Fruit fly (Drosophila melanogaster) whole organism, embryonic: ENCODE results near the gene CG42819.

ENCODE experiments used
- Blimp-1 ChIP-seq: fragments of 200-800 bp; sonication (Bioruptor generic); optimal IDR thresholded peaks from 3 replicates; lab custom pipeline; 2018; ENCODE audit warnings: missing biosample characterization, missing genetic modification characterization, mild to moderate bottlenecking, moderate library complexity, missing genetic modification reagents
- CG11085 ChIP-seq: fragments of 200-800 bp; sonication (Bioruptor generic); IDR thresholded peaks from 2 replicates; pipeline ENCODE4 v1.3.6; 2022; ENCODE audit warnings: missing biosample characterization, missing genetic modification characterization
- CG12155 ChIP-seq: fragments of 200-800 bp; sonication (Bioruptor generic); optimal IDR thresholded peaks from 3 replicates; lab custom pipeline; 2016; ENCODE audit warnings: missing biosample characterization, missing genetic modification characterization
- CG1233 ChIP-seq: fragments of 200-800 bp; sonication (Bioruptor generic); optimal IDR thresholded peaks from 4 replicates; lab custom pipeline; 2018; ENCODE audit warnings: missing biosample characterization, mild to moderate bottlenecking, missing genetic modification characterization
- CG13123 ChIP-seq: fragments of 200-800 bp; sonication (Bioruptor generic); optimal IDR thresholded peaks from 2 replicates; lab custom pipeline; 2016; ENCODE audit warnings: missing biosample characterization, missing genetic modification characterization
- CG14710 ChIP-seq: fragments of 200-800 bp; sonication (Bioruptor generic); optimal IDR thresholded peaks from 3 replicates; lab custom pipeline; 2019; ENCODE audit warnings: missing biosample characterization, mild to moderate bottlenecking, missing genetic modification characterization, moderate library complexity
- CG15073 ChIP-seq: fragments of 200-800 bp; sonication (Bioruptor generic); optimal IDR thresholded peaks from 2 replicates; lab custom pipeline; 2016; ENCODE audit warnings: missing biosample characterization, missing genetic modification characterization
- CG15514 ChIP-seq: fragments of 200-800 bp; sonication (Bioruptor generic); optimal IDR thresholded peaks from 3 replicates; lab custom pipeline; 2017; ENCODE audit warnings: missing biosample characterization, missing genetic modification characterization, mild to moderate bottlenecking, moderate library complexity, missing genetic modification reagents
- CG17802 ChIP-seq: fragments of 200-800 bp; sonication (Bioruptor generic); optimal IDR thresholded peaks from 2 replicates; lab custom pipeline; 2018; ENCODE audit warnings: missing biosample characterization, mild to moderate bottlenecking, missing genetic modification characterization, moderate library complexity
- CG18599 ChIP-seq: fragments of 200-800 bp; sonication (Bioruptor generic); optimal IDR thresholded peaks from 3 replicates; lab custom pipeline; 2017; ENCODE audit warnings: missing biosample characterization, missing genetic modification characterization, mild to moderate bottlenecking, moderate library complexity, missing genetic modification reagents
- CG2712 ChIP-seq: fragments of 200-800 bp; optimal IDR thresholded peaks from 3 replicates; lab custom pipeline; 2019; ENCODE audit warnings: missing biosample characterization, mild to moderate bottlenecking, missing genetic modification characterization, moderate library complexity
- CG31441 ChIP-seq: fragments of 200-800 bp; sonication (Bioruptor generic); IDR thresholded peaks from 2 replicates; pipeline ENCODE4 v1.3.6; 2022; ENCODE audit warnings: missing biosample characterization, missing genetic modification characterization
- CG9876 ChIP-seq: fragments of 200-800 bp; sonication (Bioruptor generic); optimal IDR thresholded peaks from 2 replicates; lab custom pipeline; 2016; ENCODE audit warnings: missing biosample characterization, missing genetic modification characterization
- CHES-1-like ChIP-seq: fragments of 200-800 bp; sonication (Bioruptor generic); optimal IDR thresholded peaks from 2 replicates; lab custom pipeline; 2016; ENCODE audit warnings: missing biosample characterization, missing genetic modification characterization
- D19A ChIP-seq: fragments of 200-800 bp; optimal IDR thresholded peaks from 3 replicates; lab custom pipeline; 2019; ENCODE audit warnings: missing biosample characterization, mild to moderate bottlenecking, missing genetic modification characterization, moderate library complexity
- Dfd ChIP-seq, 2 experiments: fragments of >200 bp; optimal IDR thresholded peaks; 2 replicates each; lab custom pipeline; 2017; ENCODE audit warnings: missing biosample characterization in 2 of 2, missing genetic modification characterization in 2 of 2
- Dll ChIP-seq: fragments of 200-800 bp; sonication (Bioruptor generic); IDR thresholded peaks from 4 replicates; pipeline ENCODE4 v1.3.6; 2022; ENCODE audit warnings: missing biosample characterization, missing genetic modification characterization; ENCODE audit not compliant: partially characterized antibody
- HLH3B ChIP-seq: fragments of 200-800 bp; sonication (Bioruptor generic); IDR thresholded peaks from 2 replicates; pipeline ENCODE4 v1.3.6; 2022; ENCODE audit warnings: missing biosample characterization, missing genetic modification characterization
- HLHmδ ChIP-seq: fragments of 200-800 bp; sonication (Bioruptor generic); optimal IDR thresholded peaks from 2 replicates; lab custom pipeline; 2018; ENCODE audit warnings: missing biosample characterization, mild to moderate bottlenecking, missing genetic modification characterization, moderate library complexity
- Hr3 ChIP-seq: fragments of 200-800 bp; sonication (Bioruptor generic); optimal IDR thresholded peaks from 3 replicates; lab custom pipeline; 2016; ENCODE audit warnings: missing biosample characterization, missing genetic modification characterization
- Opbp ChIP-seq: fragments of 200-800 bp; sonication (Bioruptor generic); IDR thresholded peaks from 3 replicates; pipeline ENCODE4 v1.3.6; 2022; ENCODE audit warnings: missing biosample characterization, missing genetic modification characterization; ENCODE audit not compliant: partially characterized antibody
- Rfx ChIP-seq: fragments of 200-800 bp; sonication (Bioruptor generic); IDR thresholded peaks from 2 replicates; pipeline ENCODE4 v1.3.6; 2022; ENCODE audit warnings: missing biosample characterization, missing genetic modification characterization
- Sry-β ChIP-seq: fragments of 200-800 bp; sonication (Bioruptor generic); optimal IDR thresholded peaks from 2 replicates; lab custom pipeline; 2018; ENCODE audit warnings: missing biosample characterization, mild to moderate bottlenecking, missing genetic modification characterization, moderate library complexity
- Trl ChIP-seq, 3 experiments: fragments of >200 bp in 2 of 3; fragments of 200-800 bp in 1 of 3; sonication (Bioruptor generic) in 1 of 3; optimal IDR thresholded peaks; 2 replicates in 1 of 3; 3 replicates in 2 of 3; lab custom pipeline; 2016 to 2017; ENCODE audit warnings: missing biosample characterization in 1 of 3, missing genetic modification characterization in 1 of 3
- amos ChIP-seq: fragments of 200-800 bp; sonication (Bioruptor generic); IDR thresholded peaks from 2 replicates; pipeline ENCODE4 v1.3.6; 2022; ENCODE audit warnings: missing biosample characterization, missing genetic modification characterization; ENCODE audit not compliant: partially characterized antibody
- ato ChIP-seq: fragments of 200-800 bp; sonication (Bioruptor generic); IDR thresholded peaks from 2 replicates; pipeline ENCODE4 v1.3.6; 2022; ENCODE audit warnings: missing biosample characterization, missing genetic modification characterization; ENCODE audit not compliant: partially characterized antibody
- bowl ChIP-seq: fragments of 200-800 bp; sonication (Bioruptor generic); IDR thresholded peaks from 2 replicates; pipeline ENCODE4 v1.3.6; 2022; ENCODE audit warnings: missing biosample characterization, missing genetic modification characterization
- bsh ChIP-seq, 2 experiments: fragments of 200-800 bp; sonication (Bioruptor generic); optimal IDR thresholded peaks; 2 replicates each; lab custom pipeline; 2017 to 2018; ENCODE audit warnings: mild to moderate bottlenecking in 2 of 2, missing biosample characterization in 2 of 2, missing genetic modification characterization in 2 of 2, moderate library complexity in 1 of 2
- cas ChIP-seq: fragments of 200-800 bp; sonication (Bioruptor generic); IDR thresholded peaks from 2 replicates; pipeline ENCODE4 v1.3.6; 2022; ENCODE audit warnings: missing biosample characterization, missing genetic modification characterization
- crol ChIP-seq: fragments of 200-800 bp; sonication (Bioruptor generic); IDR thresholded peaks from 2 replicates; pipeline ENCODE4 v1.3.6; 2022; ENCODE audit warnings: missing biosample characterization, missing genetic modification characterization
- dmrt99B ChIP-seq: fragments of 200-800 bp; sonication (Bioruptor generic); optimal IDR thresholded peaks from 2 replicates; lab custom pipeline; 2018; ENCODE audit warnings: missing biosample characterization, mild to moderate bottlenecking, missing genetic modification characterization, moderate library complexity
- gcm ChIP-seq: fragments of 200-800 bp; sonication (Bioruptor generic); optimal IDR thresholded peaks from 2 replicates; lab custom pipeline; 2019; ENCODE audit warnings: missing biosample characterization, mild to moderate bottlenecking, missing genetic modification characterization, moderate library complexity
- grau ChIP-seq: fragments of 200-800 bp; optimal IDR thresholded peaks from 3 replicates; lab custom pipeline; 2019; ENCODE audit warnings: missing biosample characterization, mild to moderate bottlenecking, missing genetic modification characterization, moderate library complexity
- hth ChIP-seq: fragments of >200 bp; optimal IDR thresholded peaks from 2 replicates; lab custom pipeline; 2017; ENCODE audit warnings: inconsistent platforms
- nom ChIP-seq: fragments of 200-800 bp; sonication (Bioruptor generic); optimal IDR thresholded peaks from 2 replicates; lab custom pipeline; 2017; ENCODE audit warnings: missing biosample characterization, missing genetic modification characterization, mild to moderate bottlenecking, moderate library complexity, missing genetic modification reagents
- otp ChIP-seq: fragments of 200-800 bp; sonication (Bioruptor generic); IDR thresholded peaks from 3 replicates; pipeline ENCODE4, ENCODE4 v1.3.6; 2022; ENCODE audit warnings: missing biosample characterization, missing genetic modification characterization
- pan ChIP-seq, 4 experiments: fragments of >200 bp in 3 of 4; fragments of 200-800 bp in 1 of 4; sonication (Bioruptor generic) in 1 of 4; optimal IDR thresholded peaks in 3 of 4; IDR thresholded peaks in 1 of 4; 2 replicates each; pipeline versions ENCODE4 v1.3.6 to Lab custom; 2017 to 2022; ENCODE audit warnings: missing biosample characterization in 2 of 4, missing genetic modification characterization in 2 of 4, mixed read lengths in 1 of 4
- row ChIP-seq: fragments of 200-800 bp; sonication (Bioruptor generic); IDR thresholded peaks from 3 replicates; pipeline ENCODE4 v1.3.6; 2022; ENCODE audit warnings: missing biosample characterization, missing genetic modification characterization
- sd ChIP-seq: fragments of 200-800 bp; sonication (Bioruptor generic); optimal IDR thresholded peaks from 3 replicates; lab custom pipeline; 2018; ENCODE audit warnings: missing biosample characterization, mild to moderate bottlenecking, missing genetic modification characterization, moderate library complexity
- sens-2 ChIP-seq: fragments of 200-800 bp; sonication (Bioruptor generic); IDR thresholded peaks from 2 replicates; pipeline ENCODE4 v1.3.6; 2022; ENCODE audit warnings: missing biosample characterization, missing genetic modification characterization
- sr ChIP-seq: fragments of 200-800 bp; sonication (Bioruptor generic); IDR thresholded peaks from 3 replicates; pipeline ENCODE4 v1.3.6; 2022; ENCODE audit warnings: missing biosample characterization, missing genetic modification characterization
- tup ChIP-seq: fragments of 200-800 bp; sonication (Bioruptor generic); optimal IDR thresholded peaks from 2 replicates; lab custom pipeline; 2016; ENCODE audit warnings: missing biosample characterization, mild to moderate bottlenecking, missing genetic modification characterization, moderate library complexity

The CG42819 gene

dm6 chr2L:8414887-8415883, 26.1 kb upstream of the CG42819 start, which contains the start of the genes CG13398 and Akap200 (continued):
- peak; percentile 56 for TF ChIP-seq CG2712
- no peak for TF ChIP-seq otp (GFP tag; lab: Robert Waterston, UW)
- TF ChIP-seq CG12155 (GFP tag; lab: Kevin White, UChicago) = peak; percentile 37

dm6 chr2L:8411530-8411929, 22.4 kb upstream of the CG42819 start, which contains the start of gene Naglu:
TSS of gene Naglu (minus strand) at chr2L:8411868.
- TF ChIP-seq D19A (tag; lab: Kevin White, UChicago) = peak; percentile 86
- TF ChIP-seq CG14710 (tag; lab: Kevin White, UChicago) = peak; percentile 10
- peak; percentile 38 for TF ChIP-seq CG17802 (tag; lab: Kevin White, UChicago)
- peak in 1 of 2 experiments; percentile 52 for TF ChIP-seq Trl (optimal IDR thresholded peaks at IDR 0.05; lab: Kevin White, UChicago)
- TF ChIP-seq Trl (GFP tag; optimal IDR thresholded peaks at IDR 0.05; lab: Kevin White, UChicago) = no peak
- no peak for TF ChIP-seq Opbp
- no peak for TF ChIP-seq sd (tag; lab: Kevin White, UChicago)
- 0 out of 2 replicates have a peak, but pooled peaks have one; percentile 9 for TF ChIP-seq crol
- TF ChIP-seq row = 0 out of 3 replicates have a peak, but pooled peaks have one; percentile 10
- 0 out of 2 replicates have a peak, but pooled peaks have one; percentile 17 for TF ChIP-seq cas (GFP tag; lab: Robert Waterston, UW)
- TF ChIP-seq ato = peak; percentile 46; the same call in 1 of the 2 replicates
- TF ChIP-seq CHES-1-like (GFP tag; lab: Kevin White, UChicago) = no peak
- TF ChIP-seq pan (optimal IDR thresholded peaks at IDR 0.05; lab: Kevin White, UChicago) = no peak
- TF ChIP-seq pan (GFP tag; optimal IDR thresholded peaks at IDR 0.05 in 1 of 2, IDR thresholded peaks at IDR 0.05 in 1 of 2) = no peak
- TF ChIP-seq nom (GFP tag; lab: Kevin White, UChicago) = peak; percentile 43
- TF ChIP-seq CG31441 (GFP tag; lab: Robert Waterston, UW) = no peak
- TF ChIP-seq gcm (GFP tag; lab: Kevin White, UChicago) = no peak
- TF ChIP-seq HLHmδ (GFP tag; lab: Kevin White, UChicago) = peak; percentile 46
- 0 out of 2 replicates have a peak, but pooled peaks have one; percentile 14 for TF ChIP-seq HLH3B
- no peak for TF ChIP-seq sens-2
- peak in 1 of 2 experiments; percentile 12 for TF ChIP-seq bsh (GFP tag; optimal IDR thresholded peaks at IDR 0.05; lab: Kevin White, UChicago)
- peak; percentile 60 for TF ChIP-seq Blimp-1 (GFP tag; lab: Kevin White, UChicago)
- no peak for TF ChIP-seq Dfd (GFP tag; optimal IDR thresholded peaks at IDR 0.05; lab: Kevin White, UChicago)
- TF ChIP-seq tup = no peak
- TF ChIP-seq Rfx (GFP tag; lab: Robert Waterston, UW) = 0 out of 2 replicates have a peak, but pooled peaks have one; percentile 6
- TF ChIP-seq CG13123 = no peak
- TF ChIP-seq CG9876 (GFP tag; lab: Kevin White, UChicago) = no peak

DNA sequence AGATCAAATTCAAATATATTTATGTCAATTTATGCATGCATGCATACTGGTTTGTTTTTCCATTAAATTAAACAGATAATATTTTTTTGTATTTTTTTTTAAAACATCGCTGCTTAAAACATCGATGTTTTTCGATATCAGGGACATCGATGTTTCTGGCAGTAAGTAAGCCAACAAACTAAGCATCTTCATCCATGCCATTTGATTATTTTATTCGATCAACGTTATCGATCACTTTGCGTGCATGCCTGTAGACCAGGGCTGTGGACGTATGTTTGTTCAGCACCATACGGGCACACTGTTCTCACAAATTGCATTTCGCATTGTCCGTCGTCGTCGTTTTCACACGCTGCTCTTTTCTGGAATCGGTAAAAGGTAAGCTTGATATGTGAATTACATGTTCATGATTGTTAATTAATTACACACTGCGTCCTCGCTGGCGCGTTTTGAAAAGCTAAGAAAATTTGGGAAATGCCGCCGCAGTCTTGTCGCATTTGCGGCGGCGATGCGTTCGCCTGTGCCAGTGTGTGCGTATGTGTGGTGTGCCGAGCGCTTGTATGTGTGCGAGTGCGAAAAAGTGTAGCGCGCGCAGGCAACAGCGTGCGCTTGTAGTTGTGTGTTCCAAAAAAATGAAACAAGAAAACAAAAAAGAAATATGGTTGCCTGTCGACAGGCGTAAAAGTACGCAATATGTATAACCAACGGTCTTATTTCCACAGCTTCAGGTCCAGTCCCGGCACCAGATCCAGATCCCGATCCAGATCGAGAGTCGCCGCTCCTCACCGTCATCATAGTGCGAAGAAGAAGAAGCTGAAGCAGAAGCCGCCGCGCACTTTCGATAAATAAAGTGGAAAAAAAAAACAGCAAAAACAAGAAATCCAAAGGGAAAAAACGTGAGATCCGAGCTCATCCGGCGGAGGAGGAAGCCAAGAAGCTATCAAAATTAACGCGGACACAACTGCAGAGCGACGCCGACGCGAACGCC, 14.4 kb upstream of the CG42819 start, which contains the start of gene emb:
TSS of gene emb (plus strand) at position 288 of the 985 bp plus-strand sequence.
- TF ChIP-seq bowl (GFP tag; lab: Robert Waterston, UW) (no peak), grau (tag; lab: Kevin White, UChicago) (peak; percentile 49), CG18599 (GFP tag; lab: Kevin White, UChicago) (no peak), CG11085 (no peak), Dll (GFP tag; lab: Robert Waterston, UW) (peak; percentile 94), Sry-β (peak; percentile 3), CG1233 (GFP tag; lab: Kevin White, UChicago) (peak; percentile 40), amos (GFP tag; lab: Robert Waterston, UW) (peak; percentile 94), hth (lab: Kevin White, UChicago) (no peak), CG15514 (GFP tag; lab: Kevin White, UChicago) (peak; percentile 91), sr (GFP tag; lab: Robert Waterston, UW) (no peak), Hr3 (peak; percentile 43), dmrt99B (tag; lab: Kevin White, UChicago) (no peak), bsh (GFP tag; optimal IDR thresholded peaks at IDR 0.05; lab: Kevin White, UChicago) (peak; percentile 7 to 76), CG15073 (GFP tag; lab: Kevin White, UChicago) (no peak)
